Fruit fly (Drosophila melanogaster) whole organism, pupa: ENCODE measurements around the gene Pbp45.

ENCODE experiments used
- CG10348 ChIP-seq: fragments of 200-800 bp; sonication (Bioruptor generic); IDR thresholded peaks from 2 replicates; pipeline ENCODE4 v1.3.6; 2022; ENCODE audit warnings: missing biosample characterization, missing genetic modification characterization
- CG12605 ChIP-seq: fragments of 200-800 bp; sonication (Bioruptor generic); IDR thresholded peaks from 2 replicates; pipeline ENCODE4 v1.3.6; 2022; ENCODE audit warnings: missing biosample characterization, missing genetic modification characterization
- CG14655 ChIP-seq: fragments of 200-800 bp; sonication (Bioruptor generic); optimal IDR thresholded peaks from 3 replicates; lab custom pipeline; 2017; ENCODE audit warnings: mild to moderate bottlenecking, missing biosample characterization, missing genetic modification reagents, missing genetic modification characterization
- CG17806 ChIP-seq: fragments of 200-800 bp; sonication (Bioruptor generic); optimal IDR thresholded peaks from 2 replicates; lab custom pipeline; 2018; ENCODE audit warnings: missing biosample characterization, mild to moderate bottlenecking, missing genetic modification characterization, moderate library complexity
- CG4496 ChIP-seq: fragments of 200-800 bp; sonication (Bioruptor generic); IDR thresholded peaks from 3 replicates; pipeline ENCODE4 v1.3.6; 2022; ENCODE audit warnings: missing biosample characterization, missing genetic modification characterization
- CG8159 ChIP-seq: fragments of 200-800 bp; sonication (Bioruptor generic); optimal IDR thresholded peaks from 3 replicates; lab custom pipeline; 2018; ENCODE audit warnings: missing biosample characterization, mild to moderate bottlenecking, missing genetic modification characterization, moderate library complexity
- CG9948 ChIP-seq: fragments of 200-800 bp; sonication (Bioruptor generic); optimal IDR thresholded peaks from 2 replicates; lab custom pipeline; 2018; ENCODE audit warnings: missing biosample characterization, mild to moderate bottlenecking, missing genetic modification characterization, moderate library complexity
- EcR ChIP-seq: fragments of 200-800 bp; sonication (Bioruptor generic); optimal IDR thresholded peaks from 3 replicates; lab custom pipeline; 2019; ENCODE audit warnings: missing biosample characterization, missing genetic modification characterization, mild to moderate bottlenecking, moderate library complexity, missing genetic modification reagents
- Pif1A ChIP-seq: fragments of 200-800 bp; sonication (Bioruptor generic); optimal IDR thresholded peaks from 3 replicates; lab custom pipeline; 2016; ENCODE audit warnings: missing biosample characterization, missing genetic modification characterization
- Pif1B ChIP-seq: fragments of 200-800 bp; sonication (Bioruptor generic); optimal IDR thresholded peaks from 3 replicates; lab custom pipeline; 2016; ENCODE audit warnings: missing biosample characterization, missing genetic modification characterization
- Snoo ChIP-seq: fragments of 200-800 bp; sonication (Bioruptor generic); optimal IDR thresholded peaks from 3 replicates; lab custom pipeline; 2017; ENCODE audit warnings: missing biosample characterization, mild to moderate bottlenecking, missing genetic modification characterization, inconsistent platforms
- rn ChIP-seq: fragments of 200-800 bp; sonication (Bioruptor generic); IDR thresholded peaks from 2 replicates; pipeline ENCODE4 v1.3.6; 2022; ENCODE audit warnings: missing biosample characterization, missing genetic modification characterization

- no peak for TF ChIP-seq Snoo (tag; lab: Kevin White, UChicago)
- no peak for TF ChIP-seq CG10348
- no peak for TF ChIP-seq rn (GFP tag; lab: Robert Waterston, UW)
- peak; percentile 70; the same call in 2 of the 3 replicates for TF ChIP-seq CG4496 (GFP tag; lab: Robert Waterston, UW)
- peak; percentile 42 for TF ChIP-seq Pif1B (GFP tag; lab: Kevin White, UChicago)
- no peak for TF ChIP-seq CG14655
- TF ChIP-seq CG12605 (GFP tag; lab: Robert Waterston, UW): no peak
- TF ChIP-seq CG9948 (tag; lab: Kevin White, UChicago): no peak
- TF ChIP-seq CG17806 (tag; lab: Kevin White, UChicago): no peak
- no peak for TF ChIP-seq EcR (GFP tag; lab: Kevin White, UChicago)
- no peak for TF ChIP-seq CG8159 (tag; lab: Kevin White, UChicago)
- no peak for TF ChIP-seq Pif1A (GFP tag; lab: Kevin White, UChicago)
Observed at dm6 chr3R:15794258-15794727, 45.0 kb downstream of the Pbp45 start.
